Worm (Caenorhabditis elegans) whole organism, L3 larva: ENCODE results near the gene F13C5.2.

Source experiments
- R02D3.7 ChIP-seq: fragments of 150-350 bp; optimal IDR thresholded peaks from 2 replicates; lab custom pipeline; 2014; ENCODE audit warnings: missing biosample characterization, missing genetic modification characterization
- ama-1 ChIP-seq: fragments of 150-350 bp; optimal IDR thresholded peaks from 2 replicates; lab custom pipeline; 2018
- ceh-16 ChIP-seq: sonication (generic microtip); optimal IDR thresholded peaks from 2 replicates; lab custom pipeline; 2017; ENCODE audit warnings: missing biosample characterization, missing genetic modification characterization
- ceh-28 ChIP-seq: fragments of 150-350 bp; optimal IDR thresholded peaks from 2 replicates; lab custom pipeline; 2014; ENCODE audit warnings: missing biosample characterization, missing genetic modification reagents, missing genetic modification characterization
- ceh-82 ChIP-seq: fragments of 150-350 bp; optimal IDR thresholded peaks from 2 replicates; lab custom pipeline; 2014; ENCODE audit warnings: missing biosample characterization, missing genetic modification characterization
- ceh-9 ChIP-seq: sonication (generic microtip); optimal IDR thresholded peaks from 2 replicates; lab custom pipeline; 2018; ENCODE audit warnings: missing biosample characterization, missing genetic modification characterization
- egl-27 ChIP-seq: sonication (generic microtip); optimal IDR thresholded peaks from 4 replicates; lab custom pipeline; 2017; ENCODE audit warnings: missing biosample characterization, missing genetic modification reagents, missing genetic modification characterization
- egl-5 ChIP-seq: fragments of 150-350 bp; optimal IDR thresholded peaks from 2 replicates; lab custom pipeline; 2017; ENCODE audit warnings: missing biosample characterization, missing genetic modification reagents, missing genetic modification characterization, inconsistent platforms
- elt-1 ChIP-seq: fragments of 150-350 bp; optimal IDR thresholded peaks from 2 replicates; lab custom pipeline; 2014; ENCODE audit warnings: missing biosample characterization, missing genetic modification characterization
- elt-2 ChIP-seq: sonication (generic microtip); optimal IDR thresholded peaks from 2 replicates; lab custom pipeline; 2016; ENCODE audit warnings: missing genetic modification reagents, mild to moderate bottlenecking, missing genetic modification characterization, missing compliant biosample characterization
- fkh-2 ChIP-seq: fragments of 150-350 bp; optimal IDR thresholded peaks from 2 replicates; lab custom pipeline; 2014; ENCODE audit warnings: missing biosample characterization, missing genetic modification reagents, missing genetic modification characterization
- fos-1 ChIP-seq: fragments of 150-350 bp; optimal IDR thresholded peaks from 2 replicates; lab custom pipeline; 2014; ENCODE audit warnings: missing biosample characterization, missing genetic modification characterization
- hmg-11 ChIP-seq: sonication (generic microtip); optimal IDR thresholded peaks from 2 replicates; lab custom pipeline; 2016; ENCODE audit warnings: missing genetic modification characterization, missing compliant biosample characterization
- lin-15B ChIP-seq: fragments of 150-350 bp; optimal IDR thresholded peaks from 2 replicates; lab custom pipeline; 2014; ENCODE audit warnings: missing biosample characterization, missing genetic modification characterization
- lin-39 ChIP-seq: fragments of 150-350 bp; optimal IDR thresholded peaks from 2 replicates; lab custom pipeline; 2018; ENCODE audit warnings: missing biosample characterization, missing genetic modification reagents, missing genetic modification characterization
- mdl-1 ChIP-seq: fragments of 150-350 bp; optimal IDR thresholded peaks from 2 replicates; lab custom pipeline; 2014; ENCODE audit warnings: missing biosample characterization, missing genetic modification characterization
- mml-1 ChIP-seq: fragments of 150-350 bp; sonication (generic microtip); optimal IDR thresholded peaks from 3 replicates; lab custom pipeline; 2014; ENCODE audit warnings: missing biosample characterization, missing genetic modification characterization
- nfya-1 ChIP-seq: sonication (generic microtip); optimal IDR thresholded peaks from 2 replicates; lab custom pipeline; 2017; ENCODE audit warnings: missing genetic modification characterization, mild to moderate bottlenecking, missing compliant biosample characterization, antibody characterized with exemption, moderate library complexity; ENCODE audit not compliant: insufficient read depth
- nhr-11 ChIP-seq: fragments of 150-350 bp; optimal IDR thresholded peaks from 2 replicates; lab custom pipeline; 2014; ENCODE audit warnings: missing biosample characterization, missing genetic modification characterization
- nhr-12 ChIP-seq: fragments of 150-350 bp; optimal IDR thresholded peaks from 2 replicates; lab custom pipeline; 2014; ENCODE audit warnings: missing biosample characterization, missing genetic modification characterization
- nhr-237 ChIP-seq: fragments of 150-350 bp; optimal IDR thresholded peaks from 2 replicates; lab custom pipeline; 2014; ENCODE audit warnings: missing biosample characterization, missing genetic modification characterization
- nhr-25 ChIP-seq: sonication (generic microtip); optimal IDR thresholded peaks from 2 replicates; lab custom pipeline; 2017; ENCODE audit warnings: missing biosample characterization, missing genetic modification characterization
- nhr-43 ChIP-seq: sonication (generic microtip); optimal IDR thresholded peaks from 2 replicates; lab custom pipeline; 2016; ENCODE audit warnings: mild to moderate bottlenecking, missing genetic modification characterization, missing compliant biosample characterization; ENCODE audit not compliant: poor library complexity, severe bottlenecking
- nhr-77 ChIP-seq: fragments of 150-350 bp; optimal IDR thresholded peaks from 2 replicates; lab custom pipeline; 2014; ENCODE audit warnings: missing biosample characterization, missing genetic modification characterization
- pqm-1 ChIP-seq: fragments of 150-350 bp; optimal IDR thresholded peaks from 2 replicates; lab custom pipeline; 2017; ENCODE audit warnings: missing biosample characterization, missing genetic modification characterization, inconsistent platforms
- sea-2 ChIP-seq: fragments of 150-350 bp; sonication (generic microtip); optimal IDR thresholded peaks from 4 replicates; lab custom pipeline; 2014; ENCODE audit warnings: missing biosample characterization, missing genetic modification reagents, missing genetic modification characterization
- tbx-2 ChIP-seq: sonication (generic microtip); optimal IDR thresholded peaks from 2 replicates; lab custom pipeline; 2016; ENCODE audit warnings: mild to moderate bottlenecking, missing genetic modification characterization, missing compliant biosample characterization
- unc-39 ChIP-seq: sonication (generic microtip); optimal IDR thresholded peaks from 4 replicates; lab custom pipeline; 2017; ENCODE audit warnings: missing biosample characterization, missing genetic modification characterization
- ztf-11 ChIP-seq: fragments of 150-350 bp; optimal IDR thresholded peaks from 2 replicates; lab custom pipeline; 2014; ENCODE audit warnings: missing biosample characterization, missing genetic modification characterization

The F13C5.2 gene

DNA sequence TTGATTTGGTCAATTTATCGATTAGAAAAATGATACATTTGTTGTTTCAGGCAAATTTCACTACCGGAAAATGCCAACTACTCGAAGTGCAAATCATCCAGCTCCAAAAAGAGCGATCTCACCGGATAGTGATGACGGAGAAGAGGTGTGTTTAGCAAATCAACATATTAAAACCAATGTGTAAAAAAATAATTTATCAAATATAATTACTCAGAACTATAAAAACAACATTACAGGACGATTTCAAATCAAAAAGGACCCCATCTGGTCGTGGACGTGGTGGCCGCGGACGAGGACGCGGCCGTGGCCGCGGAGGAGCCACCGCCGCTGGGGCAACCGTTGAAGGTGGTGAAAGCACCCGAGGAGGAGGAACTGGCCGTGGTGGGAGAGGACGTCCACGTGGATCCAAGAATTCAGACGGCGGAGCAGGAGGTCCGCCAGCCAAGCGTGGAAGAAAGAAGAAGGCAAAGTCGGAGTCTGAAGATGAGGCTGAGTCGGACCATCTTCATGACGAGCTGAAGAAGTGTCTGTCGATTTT, at the start of gene F13C5.2:
Gene F13C5.2, plus strand, starts transcription at position 51 of the 538 bp plus-strand sequence.
- TF ChIP-seq egl-27 (tag; lab: Kevin White, UChicago) (no peak), tbx-2 (tag; lab: Kevin White, UChicago) (no peak), nhr-12 (tag; lab: Kevin White, UChicago) (no peak), nhr-11 (tag; lab: Kevin White, UChicago) (no peak), nhr-25 (tag; lab: Kevin White, UChicago) (no peak), ceh-82 (no peak), mml-1 (tag; lab: Kevin White, UChicago) (no peak), nfya-1 (tag; lab: Kevin White, UChicago) (no peak), sea-2 (GFP tag; lab: Kevin White, UChicago) (no peak), ama-1 (lab: Kevin White, UChicago) (no peak), nhr-237 (tag; lab: Kevin White, UChicago) (no peak), mdl-1 (tag; lab: Kevin White, UChicago) (no peak), egl-5 (tag; lab: Kevin White, UChicago) (no peak), elt-1 (tag; lab: Kevin White, UChicago) (no peak)

DNA sequence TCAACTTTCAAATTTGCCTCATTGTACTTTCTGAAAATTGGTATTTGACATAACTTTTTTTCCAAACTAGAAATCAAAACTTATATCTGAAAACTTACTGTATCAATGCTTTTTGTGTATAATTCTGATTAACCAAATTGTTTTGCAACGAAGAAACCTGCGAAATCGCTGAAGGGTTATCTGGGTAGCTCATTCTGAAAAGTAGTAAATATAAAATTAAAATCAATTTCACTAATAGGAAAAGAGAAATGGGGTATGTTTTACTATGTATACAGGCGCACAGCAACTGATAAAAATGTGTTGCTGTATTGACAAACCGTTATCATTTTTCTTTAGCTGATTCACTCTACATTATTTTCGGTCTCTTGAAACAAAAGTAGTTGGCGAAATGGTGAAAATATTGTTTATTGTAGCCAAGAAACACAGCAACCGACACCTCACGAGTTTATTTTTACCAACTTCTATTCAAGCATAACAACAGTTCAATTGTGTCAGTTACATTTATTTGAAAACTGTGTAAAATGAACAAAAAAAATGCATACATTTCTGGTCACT, 42.5 kb upstream of the F13C5.2 start, which contains the start of gene F57C12.2:
Gene F57C12.2, minus strand, starts transcription at position 218 of the 555 bp plus-strand sequence.
- no peak for TF ChIP-seq nhr-77 (tag; lab: Kevin White, UChicago)
- peak; percentile 44 for TF ChIP-seq pqm-1 (tag; lab: Kevin White, UChicago)
- TF ChIP-seq unc-39 (tag; lab: Kevin White, UChicago) = no peak
- no peak for TF ChIP-seq ceh-9 (tag; lab: Kevin White, UChicago)
- TF ChIP-seq elt-2 (tag; lab: Kevin White, UChicago) = peak; percentile 75

- TF ChIP-seq ztf-11 (tag; lab: Kevin White, UChicago) = no peak
- no peak for TF ChIP-seq lin-39 (tag; lab: Kevin White, UChicago)
- TF ChIP-seq elt-2 (tag; lab: Kevin White, UChicago) = peak; percentile 59
- TF ChIP-seq ceh-82 = no peak
- peak; percentile 80 for TF ChIP-seq pqm-1 (tag; lab: Kevin White, UChicago)
Measured at ce11 chrX:553420-553819, 40.3 kb upstream of the F13C5.2 start.

DNA sequence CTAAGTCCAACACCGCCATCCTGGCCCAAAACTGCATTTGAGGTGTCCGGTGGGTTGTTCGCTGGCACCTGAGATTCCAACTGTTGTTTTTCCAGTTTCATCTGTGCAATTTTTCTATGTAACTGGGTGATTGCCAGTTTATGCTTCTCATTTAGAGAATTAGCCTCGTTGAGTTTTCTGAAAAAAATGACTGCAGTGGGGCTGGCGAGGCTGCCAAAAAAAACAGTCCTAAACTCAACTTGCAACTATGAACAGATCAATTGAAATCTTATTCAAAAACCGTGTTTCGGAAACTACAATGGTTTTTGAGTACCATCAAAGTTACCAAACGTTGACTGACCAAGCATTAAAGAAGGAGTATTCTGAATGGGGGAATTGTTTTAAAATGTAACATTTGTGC, 39.9 kb upstream of the F13C5.2 start, which contains the start of gene F57C12.6:
Gene F57C12.6, minus strand, starts transcription at position 101 of the 400 bp plus-strand sequence.
- TF ChIP-seq mdl-1 (tag; lab: Kevin White, UChicago) = no peak
- no peak for TF ChIP-seq hmg-11
- no peak for TF ChIP-seq fkh-2 (tag; lab: Kevin White, UChicago)
- no peak for TF ChIP-seq unc-39 (tag; lab: Kevin White, UChicago)
- TF ChIP-seq ceh-16 (tag; lab: Kevin White, UChicago) = no peak
- no peak for TF ChIP-seq lin-15B (tag; lab: Kevin White, UChicago)
- TF ChIP-seq R02D3.7 = no peak
- no peak for TF ChIP-seq ceh-28 (tag; lab: Kevin White, UChicago)
- no peak for TF ChIP-seq ama-1 (lab: Kevin White, UChicago)
- no peak for TF ChIP-seq nhr-11 (tag; lab: Kevin White, UChicago)
- no peak for TF ChIP-seq nfya-1 (tag; lab: Kevin White, UChicago)

ce11 chrX:555043-555791, 38.5 kb upstream of the F13C5.2 start:
- TF ChIP-seq nhr-43 (tag; lab: Kevin White, UChicago) = no peak
- peak; percentile 6 for TF ChIP-seq pqm-1 (tag; lab: Kevin White, UChicago)
- TF ChIP-seq fos-1 (tag; lab: Kevin White, UChicago) = no peak
- TF ChIP-seq mdl-1 (tag; lab: Kevin White, UChicago) = no peak
- no peak for TF ChIP-seq unc-39 (tag; lab: Kevin White, UChicago)
- TF ChIP-seq elt-2 (tag; lab: Kevin White, UChicago) = peak; percentile 79
